Worm (Caenorhabditis elegans): ENCODE results near the gene xpo-1.

ce11 chrV:7816486-7816885 lies 11.6 kb downstream of the xpo-1 start:
- no peak for TF ChIP-seq fos-1 (tag; optimal IDR thresholded peaks at IDR 0.05)
- peak; percentile 24 for TF ChIP-seq fkh-10 (GFP tag; optimal IDR thresholded peaks at IDR 0.05)
- TF ChIP-seq elt-2 (tag; optimal IDR thresholded peaks at IDR 0.05) = no peak

Data from whole organism, L3 larva.